Worm (Caenorhabditis elegans) whole organism, L1 larva: ENCODE results near the gene Y45F3A.8.
A peak's percentile ranks its signal among the peaks of the same experiment; 100 is the strongest.

Experiments
- C34B4.2 ChIP-seq: sonication (generic microtip); optimal IDR thresholded peaks from 2 replicates; lab custom pipeline; 2017; ENCODE audit warnings: mild to moderate bottlenecking, missing genetic modification characterization, missing compliant biosample characterization
- F16B12.6 ChIP-seq: fragments of 150-350 bp; optimal IDR thresholded peaks from 2 replicates; lab custom pipeline; 2014; ENCODE audit warnings: missing biosample characterization, missing genetic modification characterization
- alr-1 ChIP-seq: fragments of 200-800 bp; sonication (Bioruptor generic); optimal IDR thresholded peaks from 2 replicates; lab custom pipeline; 2018; ENCODE audit warnings: borderline replicate concordance, mild to moderate bottlenecking, missing genetic modification characterization, missing compliant biosample characterization
- aly-2 ChIP-seq: fragments of 150-350 bp; optimal IDR thresholded peaks from 2 replicates; lab custom pipeline; 2014; ENCODE audit warnings: missing biosample characterization, missing genetic modification characterization
- ceh-63 ChIP-seq: fragments of 200-800 bp; sonication (Bioruptor generic); optimal IDR thresholded peaks from 2 replicates; lab custom pipeline; 2018; ENCODE audit warnings: mild to moderate bottlenecking, missing genetic modification characterization, missing compliant biosample characterization
- ceh-82 ChIP-seq, 3 experiments: fragments of 150-350 bp in 1 of 3; sonication (generic microtip) in 2 of 3; optimal IDR thresholded peaks; 2 replicates each; lab custom pipeline; 2014 to 2017; ENCODE audit warnings: missing biosample characterization in 3 of 3, missing genetic modification characterization in 3 of 3
- ceh-90 ChIP-seq: sonication (generic microtip); optimal IDR thresholded peaks from 2 replicates; lab custom pipeline; 2016; ENCODE audit warnings: missing genetic modification characterization, missing compliant biosample characterization
- dsc-1 ChIP-seq: sonication (generic microtip); optimal IDR thresholded peaks from 2 replicates; lab custom pipeline; 2016; ENCODE audit warnings: mild to moderate bottlenecking, missing genetic modification characterization, missing compliant biosample characterization
- efl-3 ChIP-seq: fragments of 200-800 bp; sonication (Bioruptor generic); optimal IDR thresholded peaks from 2 replicates; lab custom pipeline; 2018; ENCODE audit warnings: mild to moderate bottlenecking, missing genetic modification characterization, missing compliant biosample characterization
- egl-27 ChIP-seq, 2 experiments: fragments of 150-350 bp in 1 of 2; sonication (generic microtip); optimal IDR thresholded peaks; 3 replicates each; lab custom pipeline; 2017 to 2018; ENCODE audit warnings: missing biosample characterization in 2 of 2, missing genetic modification characterization in 2 of 2, missing genetic modification reagents in 2 of 2
- elt-2 ChIP-seq: sonication (generic microtip); optimal IDR thresholded peaks from 2 replicates; lab custom pipeline; 2016; ENCODE audit warnings: missing genetic modification characterization, mild to moderate bottlenecking, inconsistent platforms, missing compliant biosample characterization, missing genetic modification reagents
- elt-3 ChIP-seq, 6 experiments: fragments of 150-350 bp in 1 of 6; sonication (generic microtip); optimal IDR thresholded peaks; 2 replicates each; lab custom pipeline; 2017 to 2018; ENCODE audit warnings: missing biosample characterization in 6 of 6, missing genetic modification characterization in 6 of 6, inconsistent platforms in 1 of 6
- fkh-10 ChIP-seq: sonication (generic microtip); optimal IDR thresholded peaks from 2 replicates; lab custom pipeline; 2017; ENCODE audit warnings: missing biosample characterization, missing genetic modification reagents, missing genetic modification characterization
- fkh-8 ChIP-seq: sonication (generic microtip); optimal IDR thresholded peaks from 2 replicates; lab custom pipeline; 2016; ENCODE audit warnings: mild to moderate bottlenecking, missing genetic modification characterization, missing compliant biosample characterization
- fos-1 ChIP-seq: fragments of 150-350 bp; optimal IDR thresholded peaks from 2 replicates; lab custom pipeline; 2014; ENCODE audit warnings: missing biosample characterization, missing genetic modification characterization
- hpl-2 ChIP-seq: fragments of 150-350 bp; optimal IDR thresholded peaks from 2 replicates; lab custom pipeline; 2014; ENCODE audit warnings: missing biosample characterization, missing genetic modification reagents, missing genetic modification characterization
- isw-1 ChIP-seq: fragments of 200-800 bp; sonication (Bioruptor generic); IDR thresholded peaks from 2 replicates; pipeline ENCODE4 v1.3.6; 2022; ENCODE audit warnings: missing genetic modification characterization, missing compliant biosample characterization
- lin-14 ChIP-seq: fragments of 200-800 bp; sonication (Bioruptor generic); optimal IDR thresholded peaks from 2 replicates; lab custom pipeline; 2018; ENCODE audit warnings: mild to moderate bottlenecking, missing genetic modification characterization, moderate library complexity, missing compliant biosample characterization
- lin-15B ChIP-seq: fragments of 150-350 bp; sonication (generic microtip); optimal IDR thresholded peaks from 3 replicates; lab custom pipeline; 2014; ENCODE audit warnings: missing biosample characterization, missing genetic modification characterization
- lin-35 ChIP-seq, 2 experiments: fragments of 150-350 bp; optimal IDR thresholded peaks; 2 replicates each; lab custom pipeline; 2014; ENCODE audit warnings: missing biosample characterization in 2 of 2, missing genetic modification characterization in 2 of 2, missing genetic modification reagents in 2 of 2
- lir-3 ChIP-seq: sonication (generic microtip); optimal IDR thresholded peaks from 2 replicates; lab custom pipeline; 2016; ENCODE audit warnings: mild to moderate bottlenecking, missing genetic modification characterization, moderate library complexity, missing compliant biosample characterization; ENCODE audit not compliant: poor library complexity
- lsy-2 ChIP-seq, 2 experiments: fragments of 150-350 bp; optimal IDR thresholded peaks; 2 replicates each; lab custom pipeline; 2014; ENCODE audit warnings: missing biosample characterization in 2 of 2, missing genetic modification characterization in 2 of 2
- mab-9 ChIP-seq: fragments of 200-800 bp; sonication (Bioruptor generic); IDR thresholded peaks from 2 replicates; pipeline ENCODE4 v1.3.6; 2022; ENCODE audit warnings: missing genetic modification reagents, missing genetic modification characterization, missing compliant biosample characterization
- nhr-20 ChIP-seq: sonication (generic microtip); optimal IDR thresholded peaks from 2 replicates; lab custom pipeline; 2016; ENCODE audit warnings: mild to moderate bottlenecking, missing genetic modification characterization, missing compliant biosample characterization
- nhr-237 ChIP-seq: fragments of 150-350 bp; optimal IDR thresholded peaks from 2 replicates; lab custom pipeline; 2014; ENCODE audit warnings: missing biosample characterization, missing genetic modification characterization
- nhr-28 ChIP-seq: fragments of 150-350 bp; optimal IDR thresholded peaks from 2 replicates; lab custom pipeline; 2014; ENCODE audit warnings: missing biosample characterization, missing genetic modification characterization
- nhr-47 ChIP-seq: sonication (generic microtip); optimal IDR thresholded peaks from 2 replicates; lab custom pipeline; 2016; ENCODE audit warnings: mild to moderate bottlenecking, missing genetic modification characterization, moderate library complexity, missing compliant biosample characterization
- nhr-71 ChIP-seq: sonication (generic microtip); optimal IDR thresholded peaks from 2 replicates; lab custom pipeline; 2016; ENCODE audit warnings: mild to moderate bottlenecking, missing genetic modification characterization, moderate library complexity, missing compliant biosample characterization
- nhr-76 ChIP-seq: sonication (generic microtip); optimal IDR thresholded peaks from 2 replicates; lab custom pipeline; 2017; ENCODE audit warnings: missing biosample characterization, missing genetic modification characterization
- nhr-77 ChIP-seq: fragments of 150-350 bp; optimal IDR thresholded peaks from 2 replicates; lab custom pipeline; 2014; ENCODE audit warnings: missing biosample characterization, missing genetic modification characterization
- nhr-84 ChIP-seq: sonication (generic microtip); optimal IDR thresholded peaks from 2 replicates; lab custom pipeline; 2017; ENCODE audit warnings: missing biosample characterization, missing genetic modification characterization
- nhr-85 ChIP-seq: sonication (generic microtip); peaks from one replicate; lab custom pipeline; 2016; ENCODE audit warnings: missing genetic modification characterization, inconsistent platforms, missing compliant biosample characterization
- pqm-1 ChIP-seq: sonication (generic microtip); optimal IDR thresholded peaks from 3 replicates; lab custom pipeline; 2017; ENCODE audit warnings: missing biosample characterization, missing genetic modification characterization
- sox-4 ChIP-seq: sonication (generic microtip); optimal IDR thresholded peaks from 2 replicates; lab custom pipeline; 2016; ENCODE audit warnings: missing genetic modification characterization, missing compliant biosample characterization
- sptf-1 ChIP-seq: fragments of 150-350 bp; optimal IDR thresholded peaks from 2 replicates; lab custom pipeline; 2014; ENCODE audit warnings: missing biosample characterization, missing genetic modification characterization
- swsn-7 ChIP-seq: sonication (generic microtip); optimal IDR thresholded peaks from 2 replicates; lab custom pipeline; 2016; ENCODE audit warnings: missing genetic modification characterization, missing compliant biosample characterization
- unc-62 ChIP-seq: fragments of 150-350 bp; optimal IDR thresholded peaks from 2 replicates; lab custom pipeline; 2014; ENCODE audit warnings: missing biosample characterization, missing genetic modification reagents, missing genetic modification characterization
- unc-86 ChIP-seq: sonication (generic microtip); optimal IDR thresholded peaks from 2 replicates; lab custom pipeline; 2016; ENCODE audit warnings: missing genetic modification characterization, missing compliant biosample characterization
- unc-98 ChIP-seq: fragments of 200-800 bp; sonication (Bioruptor generic); IDR thresholded peaks from 2 replicates; pipeline ENCODE4 v1.3.6; 2022; ENCODE audit warnings: missing genetic modification characterization, missing compliant biosample characterization
- vab-15 ChIP-seq: sonication (generic microtip); optimal IDR thresholded peaks from 2 replicates; lab custom pipeline; 2017; ENCODE audit warnings: missing genotype, mild to moderate bottlenecking, missing genetic modification characterization, missing compliant biosample characterization
- xbp-1 ChIP-seq: sonication (generic microtip); optimal IDR thresholded peaks from 2 replicates; lab custom pipeline; 2016; ENCODE audit warnings: missing genetic modification characterization, missing compliant biosample characterization
- zag-1 ChIP-seq: fragments of 150-350 bp; optimal IDR thresholded peaks from 2 replicates; lab custom pipeline; 2014; ENCODE audit warnings: missing biosample characterization, missing genetic modification characterization
- zip-4 ChIP-seq: fragments of 200-800 bp; sonication (Bioruptor generic); optimal IDR thresholded peaks from 2 replicates; lab custom pipeline; 2018; ENCODE audit warnings: mild to moderate bottlenecking, missing genetic modification characterization, moderate library complexity, missing compliant biosample characterization

Y45F3A.8 gene

ce11 chrIII:10599699-10600098 is 7.1 kb upstream of the Y45F3A.8 start (continued):
- peak; percentile 49 for TF ChIP-seq fos-1 (tag; lab: Kevin White, UChicago)
- TF ChIP-seq, all 84 proteins: peak for 46

- TF ChIP-seq nhr-47 = no peak
- no peak for TF ChIP-seq C34B4.2 (tag; lab: Kevin White, UChicago)
- TF ChIP-seq unc-98 = no peak
- TF ChIP-seq ceh-90 (tag; lab: Kevin White, UChicago) = no peak
- TF ChIP-seq isw-1 (GFP tag; lab: Robert Waterston, UW) = no peak
- TF ChIP-seq sox-4 (tag; lab: Kevin White, UChicago) = no peak
- TF ChIP-seq unc-86 (tag; lab: Kevin White, UChicago) = no peak
- no peak for TF ChIP-seq lin-35 (GFP tag; optimal IDR thresholded peaks at IDR 0.05; lab: Kevin White, UChicago)
- TF ChIP-seq efl-3 (GFP tag; lab: Kevin White, UChicago) = no peak
- no peak for TF ChIP-seq fkh-8 (tag; lab: Kevin White, UChicago)
- no peak for TF ChIP-seq pqm-1 (tag; lab: Kevin White, UChicago)
- no peak for TF ChIP-seq fkh-10 (GFP tag; lab: Kevin White, UChicago)
- no peak for TF ChIP-seq egl-27 (tag; optimal IDR thresholded peaks at IDR 0.05; lab: Kevin White, UChicago)
Measured at ce11 chrIII:10596387-10596786, 3.8 kb upstream of the Y45F3A.8 start, which contains the start of gene Y39A1A.3. TSS of gene Y39A1A.3 (minus strand) at chrIII:10596487.

- TF ChIP-seq ceh-82 (tag; optimal IDR thresholded peaks at IDR 0.05; lab: Kevin White, UChicago) (no peak), aly-2 (no peak), hpl-2 (GFP tag; lab: Kevin White, UChicago) (no peak), fos-1 (tag; lab: Kevin White, UChicago) (no peak), pqm-1 (tag; lab: Kevin White, UChicago) (no peak), zip-4 (no peak), nhr-71 (tag; lab: Kevin White, UChicago) (no peak), nhr-237 (tag; lab: Kevin White, UChicago) (no peak), dsc-1 (tag; lab: Kevin White, UChicago) (no peak)
Measured at ce11 chrIII:10595066-10595465, 2.4 kb upstream of the Y45F3A.8 start, which contains the start of gene Y45F3A.9. TSS of gene Y45F3A.9 (minus strand) at chrIII:10595166.

ce11 chrIII:10592074-10592473 is 555 bp downstream of the Y45F3A.8 start:
- TF ChIP-seq lsy-2 (tag; optimal IDR thresholded peaks at IDR 0.05; lab: Kevin White, UChicago) (no peak), lin-14 (no peak), pqm-1 (tag; lab: Kevin White, UChicago) (no peak), elt-2 (tag; lab: Kevin White, UChicago) (no peak), nhr-28 (tag; lab: Kevin White, UChicago) (no peak), fkh-10 (GFP tag; lab: Kevin White, UChicago) (no peak), swsn-7 (tag; lab: Kevin White, UChicago) (no peak), alr-1 (no peak), lin-15B (tag; lab: Kevin White, UChicago) (no peak), nhr-20 (no peak), sptf-1 (no peak), zag-1 (no peak), efl-3 (GFP tag; lab: Kevin White, UChicago) (no peak), F16B12.6 (tag; lab: Kevin White, UChicago) (no peak), nhr-47 (no peak), nhr-84 (tag; lab: Kevin White, UChicago) (no peak), ceh-90 (tag; lab: Kevin White, UChicago) (no peak), nhr-76 (tag; lab: Kevin White, UChicago) (no peak), fkh-8 (tag; lab: Kevin White, UChicago) (no peak)
- TF ChIP-seq, all 84 proteins: peak for 0

- no peak for TF ChIP-seq ceh-63 (GFP tag; lab: Kevin White, UChicago)
- TF ChIP-seq nhr-85 (tag; lab: Kevin White, UChicago) = no peak
- TF ChIP-seq ceh-82 (tag; optimal IDR thresholded peaks at IDR 0.05; lab: Kevin White, UChicago) = no peak
- TF ChIP-seq lir-3 = no peak
- TF ChIP-seq sox-4 (tag; lab: Kevin White, UChicago) = no peak
- TF ChIP-seq unc-62 (GFP tag; lab: Kevin White, UChicago) = no peak
- no peak for TF ChIP-seq vab-15 (tag; lab: Kevin White, UChicago)
- no peak for TF ChIP-seq nhr-77 (tag; lab: Kevin White, UChicago)
- TF ChIP-seq C34B4.2 (tag; lab: Kevin White, UChicago) = no peak
- no peak for TF ChIP-seq elt-2 (tag; lab: Kevin White, UChicago)
- TF ChIP-seq mab-9 (GFP tag; lab: Robert Waterston, UW) = no peak
- no peak for TF ChIP-seq nhr-76 (tag; lab: Kevin White, UChicago)
- TF ChIP-seq fkh-10 (GFP tag; lab: Kevin White, UChicago) = no peak
- no peak for TF ChIP-seq elt-3 (tag; optimal IDR thresholded peaks at IDR 0.05; lab: Kevin White, UChicago)
- no peak for TF ChIP-seq xbp-1 (tag; lab: Kevin White, UChicago)
- TF ChIP-seq, all 84 proteins: peak for 0
Measured at ce11 chrIII:10586243-10586642, 6.4 kb downstream of the Y45F3A.8 start, which contains the start of gene Y45F3A.5. TSS of gene Y45F3A.5 (minus strand) at chrIII:10586343.
